Fruit fly (Drosophila melanogaster): ENCODE measurements around the gene mRpL1.

The mRpL1 gene

DNA sequence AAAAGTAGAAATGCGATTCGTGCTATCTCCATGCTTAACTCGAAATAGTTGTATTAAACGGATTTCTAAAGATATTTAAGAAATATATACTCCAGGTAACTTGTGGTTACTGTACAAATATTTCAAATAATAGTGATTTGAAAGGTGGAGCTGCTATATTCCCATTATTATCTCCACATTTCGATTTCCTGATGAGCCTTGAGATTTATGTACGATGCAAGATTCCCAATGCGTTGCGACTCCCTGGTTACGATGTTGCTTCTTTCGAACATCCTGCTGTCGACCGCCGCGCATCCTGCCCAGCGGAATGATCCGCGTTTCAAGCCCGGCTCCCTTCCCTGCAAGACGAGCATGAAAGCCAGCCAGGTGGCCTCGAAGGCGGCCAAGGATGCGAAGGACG lies 10.8 kb downstream of the mRpL1 start, which contains the start of the genes CG11694 and CG11698:
CG11694 (minus strand) TSS at position 101 of the 400 bp plus-strand sequence.
CG11698 (plus strand) TSS at position 152 of the 400 bp plus-strand sequence.
- no peak for TF ChIP-seq CG7368 (GFP tag; optimal IDR thresholded peaks at IDR 0.05)

DNA sequence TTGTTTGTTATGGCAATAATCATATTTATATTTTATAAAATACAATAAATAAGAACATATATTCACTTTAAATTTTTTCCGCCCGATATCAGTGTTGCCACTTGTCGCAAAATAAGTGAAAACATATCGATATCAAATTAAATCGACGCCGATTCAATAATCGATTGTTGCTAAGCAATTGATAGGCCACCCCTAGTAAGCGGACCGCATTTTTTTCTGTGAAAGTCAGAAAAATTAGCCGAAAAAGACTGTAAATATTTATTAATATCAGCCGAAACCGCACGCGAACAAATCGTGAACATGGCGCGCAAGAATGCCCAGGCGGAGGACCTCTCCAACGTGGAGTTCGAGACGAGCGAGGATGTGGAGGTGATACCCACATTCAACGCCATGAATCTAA lies 11.8 kb downstream of the mRpL1 start, which contains the start of gene CG7483:
CG7483 (plus strand) TSS at position 171 of the 400 bp plus-strand sequence.
- no peak for TF ChIP-seq CG16779 (tag; optimal IDR thresholded peaks at IDR 0.05)
- TF ChIP-seq Eip78C (GFP tag), result peak; percentile 52

DNA sequence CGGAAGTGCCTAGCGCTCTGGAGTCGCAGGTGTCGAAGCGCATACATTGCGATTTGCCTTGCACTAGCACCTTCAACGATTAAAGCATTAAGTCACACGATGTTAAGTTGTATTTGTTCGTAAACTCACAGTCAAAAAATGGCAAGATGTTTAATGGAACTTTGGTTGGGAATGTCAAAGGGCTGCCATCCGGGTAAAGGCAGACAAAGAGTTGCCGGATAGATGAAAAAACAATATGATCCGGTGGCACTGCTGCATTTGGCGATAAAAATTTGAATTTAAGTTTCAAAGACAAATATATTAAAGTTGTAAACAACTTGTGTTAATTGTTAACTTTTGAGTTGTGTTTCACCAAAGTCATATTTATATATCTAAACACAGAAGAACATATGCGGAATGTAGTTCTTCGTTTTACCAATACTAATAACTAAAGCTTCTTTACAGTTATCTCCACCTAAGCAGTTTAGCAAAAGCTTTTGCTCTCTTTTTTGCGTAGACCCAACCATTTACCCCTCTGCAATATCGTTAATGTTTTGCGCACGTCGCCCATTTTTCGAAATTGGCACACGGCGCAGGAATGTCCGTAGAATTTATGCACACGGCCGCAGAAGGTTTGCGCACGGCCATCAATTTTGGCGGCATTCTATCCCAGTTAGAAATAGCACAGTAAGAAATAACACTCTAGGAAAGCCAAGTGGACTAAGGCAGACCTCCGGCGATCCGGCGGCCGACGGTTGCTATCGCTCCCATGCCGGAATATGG lies 15.3 kb downstream of the mRpL1 start, which contains the start of gene Coq2:
Coq2 (minus strand) TSS at position 200 of the 762 bp plus-strand sequence.
- TF ChIP-seq pdm3 (GFP tag; optimal IDR thresholded peaks at IDR 0.05) (no peak), CG6163 (GFP tag; IDR thresholded peaks at IDR 0.05) (peak; percentile 30; the same call in 1 of the 3 replicates), salr (GFP tag; optimal IDR thresholded peaks at IDR 0.05) (no peak), lz (GFP tag; optimal IDR thresholded peaks at IDR 0.05) (no peak), Smox (GFP tag; optimal IDR thresholded peaks at IDR 0.05) (no peak), esn (GFP tag; optimal IDR thresholded peaks at IDR 0.05) (peak; percentile 11), Met (GFP tag; optimal IDR thresholded peaks at IDR 0.05) (no peak), Blimp-1 (GFP tag; optimal IDR thresholded peaks at IDR 0.05) (no peak)

DNA sequence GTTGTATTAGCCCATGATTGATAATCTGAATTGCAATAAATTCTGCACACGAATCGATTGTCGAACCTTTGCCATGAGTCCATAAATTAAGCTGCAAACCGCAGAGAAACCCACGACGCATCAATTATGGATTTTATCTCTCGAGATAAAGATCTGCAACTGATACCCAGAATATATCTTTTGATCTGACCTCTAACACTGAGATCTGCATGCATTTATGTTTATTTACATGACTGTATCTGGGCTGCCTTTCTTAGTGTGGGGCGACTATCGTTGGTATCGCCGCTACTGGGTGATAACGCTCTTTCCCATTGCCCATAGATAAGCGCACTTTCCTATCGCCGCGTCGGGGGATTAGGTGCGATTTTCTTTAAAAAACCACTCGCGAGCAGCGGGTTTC lies 16.0 kb downstream of the mRpL1 start, which contains the start of gene Ctr1B:
Ctr1B (plus strand) TSS at position 398 of the 400 bp plus-strand sequence.
- no peak for TF ChIP-seq Hr38 (GFP tag; optimal IDR thresholded peaks at IDR 0.05)
- TF ChIP-seq CG1621 (tag; optimal IDR thresholded peaks at IDR 0.05), result no peak
- no peak for TF ChIP-seq Lpt (GFP tag; optimal IDR thresholded peaks at IDR 0.05)
- no peak for TF ChIP-seq Eip93F (GFP tag; optimal IDR thresholded peaks at IDR 0.05)
- TF ChIP-seq eg (GFP tag; IDR thresholded peaks at IDR 0.05), result 0 out of 3 replicates have a peak, but pooled peaks have one; percentile 39
- TF ChIP-seq CG6276 (GFP tag; optimal IDR thresholded peaks at IDR 0.05), result no peak
- TF ChIP-seq CG6808 (GFP tag; optimal IDR thresholded peaks at IDR 0.05), result no peak
- TF ChIP-seq CG6854 (GFP tag; optimal IDR thresholded peaks at IDR 0.05), result no peak
- TF ChIP-seq CG8119 (GFP tag; IDR thresholded peaks at IDR 0.05), result no peak
- no peak for TF ChIP-seq CG3032 (tag; optimal IDR thresholded peaks at IDR 0.05)
- no peak for TF ChIP-seq fd85E (GFP tag; optimal IDR thresholded peaks at IDR 0.05)
- no peak for TF ChIP-seq Eip75B (GFP tag; optimal IDR thresholded peaks at IDR 0.05)
- no peak for TF ChIP-seq pdm3 (GFP tag; optimal IDR thresholded peaks at IDR 0.05)
- TF ChIP-seq Eip78C (GFP tag), result peak; percentile 53
- no peak for TF ChIP-seq CG32006 (GFP tag; optimal IDR thresholded peaks at IDR 0.05)

DNA sequence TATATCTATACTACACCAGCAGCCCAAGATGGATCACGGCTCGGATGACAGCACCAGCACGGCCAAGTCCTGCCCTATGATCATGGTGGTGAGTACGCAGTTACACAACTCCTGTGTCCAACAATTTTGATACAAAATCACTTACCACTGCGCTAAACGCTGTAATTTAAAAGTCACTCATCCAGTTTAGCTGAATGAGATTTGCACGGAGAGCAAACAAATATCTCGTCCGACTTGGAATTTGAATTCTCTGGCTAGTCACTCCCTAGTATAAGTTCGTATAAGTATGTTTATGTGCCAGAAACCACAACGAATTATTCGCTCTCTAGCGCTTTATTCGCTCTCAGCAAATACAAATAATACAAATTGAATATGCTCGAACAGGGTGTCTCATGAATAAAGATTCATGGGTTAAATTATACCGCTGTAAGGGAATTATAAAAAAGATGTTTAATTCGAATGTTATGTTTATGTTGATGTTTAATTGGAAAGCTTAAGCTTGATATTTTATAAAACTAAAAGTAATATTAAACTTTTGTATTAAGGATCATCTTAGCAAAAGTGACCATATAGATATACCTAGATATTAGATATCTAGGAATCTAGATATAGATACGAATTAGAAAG lies 16.6 kb downstream of the mRpL1 start:
- no peak for TF ChIP-seq pdm3 (GFP tag; optimal IDR thresholded peaks at IDR 0.05)
- no peak for TF ChIP-seq cyc (GFP tag; optimal IDR thresholded peaks at IDR 0.05)
- TF ChIP-seq net (GFP tag; optimal IDR thresholded peaks at IDR 0.05), result peak; percentile 20
- peak; percentile 54; the same call in 2 of the 3 replicates for TF ChIP-seq CG6163 (GFP tag; IDR thresholded peaks at IDR 0.05)
- peak; percentile 51 for TF ChIP-seq Hr4 (GFP tag; optimal IDR thresholded peaks at IDR 0.05)
- TF ChIP-seq CG8119 (GFP tag; IDR thresholded peaks at IDR 0.05), result peak; percentile 66; the same call in 2 of the 3 replicates
- peak; percentile 71 for TF ChIP-seq eg (GFP tag; IDR thresholded peaks at IDR 0.05)
- peak; percentile 76 for TF ChIP-seq CG15336 (GFP tag; IDR thresholded peaks at IDR 0.05)
- TF ChIP-seq fkh (GFP tag; optimal IDR thresholded peaks at IDR 0.05), result peak; percentile 47

DNA sequence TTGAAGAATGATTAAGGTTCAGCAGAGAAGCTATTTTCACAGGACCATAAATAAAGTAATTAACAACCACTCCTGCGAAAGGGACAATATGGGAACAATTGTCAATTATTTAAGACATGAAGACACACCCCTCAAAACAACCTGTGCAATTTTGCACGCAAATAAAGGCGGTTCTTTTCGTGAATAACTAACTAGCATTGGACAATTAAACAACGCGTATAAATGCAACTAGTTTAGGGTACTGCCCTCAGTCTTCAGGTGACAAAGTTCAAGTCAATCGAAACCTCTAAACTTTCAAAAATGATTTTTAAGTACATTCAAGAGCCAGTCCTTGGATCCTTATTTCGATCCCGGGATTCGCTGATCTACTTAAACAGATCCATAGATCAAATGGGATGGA lies 20.2 kb downstream of the mRpL1 start, which contains the start of gene Or85a:
Or85a (plus strand) TSS at position 301 of the 400 bp plus-strand sequence.
- TF ChIP-seq Ets21C (GFP tag; optimal IDR thresholded peaks at IDR 0.05), result no peak
- TF ChIP-seq Sox102F (GFP tag; optimal IDR thresholded peaks at IDR 0.05), result no peak
